Fruit fly (Drosophila melanogaster) whole organism: Measurements from ENCODE around the gene Bub3.

ENCODE experiments used
- CG8478 ChIP-seq: fragments of >200 bp; optimal IDR thresholded peaks from 2 replicates; lab custom pipeline; 2018; ENCODE audit warnings: inconsistent platforms
- Dll ChIP-seq: fragments of >200 bp; optimal IDR thresholded peaks from 2 replicates; lab custom pipeline; 2017
- psq ChIP-seq: fragments of >200 bp; optimal IDR thresholded peaks from 2 replicates; lab custom pipeline; 2017

- TF ChIP-seq CG8478 (lab: Kevin White, UChicago) (no peak), psq (lab: Kevin White, UChicago) (no peak), Dll (lab: Kevin White, UChicago) (no peak)
Measured at dm6 chr3R:29716043-29716781, 41.0 kb upstream of the Bub3 start.
